Fruit fly (Drosophila melanogaster) whole organism, prepupa: Measurements from ENCODE around the gene CG9757.

Experiments
- Blimp-1 ChIP-seq: fragments of 200-800 bp; sonication (Bioruptor generic); optimal IDR thresholded peaks from 3 replicates; lab custom pipeline; 2017; ENCODE audit warnings: missing biosample characterization, missing genetic modification characterization, mild to moderate bottlenecking, moderate library complexity, missing genetic modification reagents
- CG11294 ChIP-seq: fragments of 200-800 bp; sonication (Bioruptor generic); IDR thresholded peaks from 2 replicates; pipeline ENCODE4 v1.3.6; 2022; ENCODE audit warnings: missing biosample characterization, missing genetic modification characterization
- CG15336 ChIP-seq: fragments of 200-800 bp; sonication (Bioruptor generic); IDR thresholded peaks from 2 replicates; pipeline ENCODE4 v1.3.6; 2022; ENCODE audit warnings: missing biosample characterization, missing genetic modification characterization
- CG1621 ChIP-seq: fragments of 200-800 bp; sonication (Bioruptor generic); optimal IDR thresholded peaks from 3 replicates; lab custom pipeline; 2018; ENCODE audit warnings: missing biosample characterization, mild to moderate bottlenecking, missing genetic modification characterization
- CG16779 ChIP-seq: fragments of 200-800 bp; sonication (Bioruptor generic); optimal IDR thresholded peaks from 3 replicates; lab custom pipeline; 2017; ENCODE audit warnings: missing biosample characterization, mild to moderate bottlenecking, missing genetic modification characterization
- CG3032 ChIP-seq: fragments of 200-800 bp; optimal IDR thresholded peaks from 2 replicates; lab custom pipeline; 2019; ENCODE audit warnings: missing biosample characterization, mild to moderate bottlenecking, missing genetic modification characterization, moderate library complexity
- CG32006 ChIP-seq: fragments of 200-800 bp; sonication (Bioruptor generic); optimal IDR thresholded peaks from 3 replicates; lab custom pipeline; 2017; ENCODE audit warnings: missing biosample characterization, mild to moderate bottlenecking, missing genetic modification characterization
- CG4318 ChIP-seq: fragments of 200-800 bp; sonication (Bioruptor generic); optimal IDR thresholded peaks from 3 replicates; lab custom pipeline; 2017; ENCODE audit warnings: missing biosample characterization, mild to moderate bottlenecking, missing genetic modification characterization
- CG6163 ChIP-seq: fragments of 200-800 bp; sonication (Bioruptor generic); IDR thresholded peaks from 3 replicates; pipeline ENCODE4 v1.3.6; 2022; ENCODE audit warnings: missing biosample characterization, missing genetic modification characterization
- CG6808 ChIP-seq: fragments of 200-800 bp; sonication (Bioruptor generic); optimal IDR thresholded peaks from 3 replicates; lab custom pipeline; 2017; ENCODE audit warnings: missing biosample characterization, missing genetic modification characterization, mild to moderate bottlenecking, moderate library complexity, missing genetic modification reagents
- CG6854 ChIP-seq: fragments of 200-800 bp; sonication (Bioruptor generic); optimal IDR thresholded peaks from 2 replicates; lab custom pipeline; 2017; ENCODE audit warnings: missing biosample characterization, mild to moderate bottlenecking, missing genetic modification characterization
- CG7368 ChIP-seq: fragments of 200-800 bp; sonication (Bioruptor generic); optimal IDR thresholded peaks from 3 replicates; lab custom pipeline; 2016; ENCODE audit warnings: missing biosample characterization, missing genetic modification characterization
- CG8119 ChIP-seq: fragments of 200-800 bp; sonication (Bioruptor generic); IDR thresholded peaks from 3 replicates; pipeline ENCODE4 v1.3.6; 2022; ENCODE audit warnings: missing biosample characterization, missing genetic modification characterization
- CG8632 ChIP-seq: fragments of 200-800 bp; sonication (Bioruptor generic); optimal IDR thresholded peaks from 3 replicates; lab custom pipeline; 2016; ENCODE audit warnings: missing biosample characterization, missing genetic modification characterization
- CG9139 ChIP-seq: fragments of 200-800 bp; sonication (Bioruptor generic); optimal IDR thresholded peaks from 3 replicates; lab custom pipeline; 2017; ENCODE audit warnings: missing biosample characterization, mild to moderate bottlenecking, missing genetic modification characterization
- Eip78C ChIP-seq: fragments of 200-800 bp; sonication (Bioruptor generic); peaks from one replicate; lab custom pipeline; 2016; ENCODE audit warnings: missing biosample characterization, missing genetic modification characterization
- Eip93F ChIP-seq: fragments of 200-800 bp; sonication (Bioruptor generic); optimal IDR thresholded peaks from 2 replicates; lab custom pipeline; 2016; ENCODE audit warnings: missing biosample characterization, mild to moderate bottlenecking, missing genetic modification characterization
- Ets21C ChIP-seq: fragments of 200-800 bp; sonication (Bioruptor generic); optimal IDR thresholded peaks from 3 replicates; lab custom pipeline; 2016; ENCODE audit warnings: missing biosample characterization, missing genetic modification characterization
- Ets96B ChIP-seq: fragments of 200-800 bp; optimal IDR thresholded peaks from 2 replicates; lab custom pipeline; 2019; ENCODE audit warnings: missing biosample characterization, mild to moderate bottlenecking, missing genetic modification characterization, moderate library complexity
- Hr38 ChIP-seq: sonication (Bioruptor generic); optimal IDR thresholded peaks from 2 replicates; lab custom pipeline; 2016; ENCODE audit warnings: missing biosample characterization, missing genetic modification characterization
- Hr39 ChIP-seq: fragments of 200-800 bp; sonication (Bioruptor generic); optimal IDR thresholded peaks from 2 replicates; lab custom pipeline; 2016; ENCODE audit warnings: missing biosample characterization, missing genetic modification characterization
- Lpt ChIP-seq: fragments of 200-800 bp; sonication (Bioruptor generic); optimal IDR thresholded peaks from 3 replicates; lab custom pipeline; 2016; ENCODE audit warnings: missing biosample characterization, missing genetic modification characterization
- Sox14 ChIP-seq: fragments of 200-800 bp; sonication (Bioruptor generic); optimal IDR thresholded peaks from 3 replicates; lab custom pipeline; 2016; ENCODE audit warnings: missing biosample characterization, missing genetic modification characterization
- acj6 ChIP-seq: fragments of 200-800 bp; sonication (Bioruptor generic); optimal IDR thresholded peaks from 3 replicates; lab custom pipeline; 2016; ENCODE audit warnings: missing biosample characterization, missing genetic modification characterization
- dsx ChIP-seq: fragments of 200-800 bp; optimal IDR thresholded peaks from 3 replicates; lab custom pipeline; 2019; ENCODE audit warnings: missing biosample characterization, mild to moderate bottlenecking, missing genetic modification characterization, moderate library complexity; ENCODE audit not compliant: poor library complexity, severe bottlenecking
- eg ChIP-seq: fragments of 200-800 bp; sonication (Bioruptor generic); IDR thresholded peaks from 3 replicates; pipeline ENCODE4 v1.3.6; 2022; ENCODE audit warnings: missing biosample characterization, missing genetic modification characterization
- fd85E ChIP-seq: fragments of 200-800 bp; sonication (Bioruptor generic); optimal IDR thresholded peaks from 3 replicates; lab custom pipeline; 2016; ENCODE audit warnings: missing biosample characterization, missing genetic modification characterization
- fkh ChIP-seq: fragments of 200-800 bp; sonication (Bioruptor generic); optimal IDR thresholded peaks from 3 replicates; lab custom pipeline; 2017; ENCODE audit warnings: missing biosample characterization, mild to moderate bottlenecking, missing genetic modification characterization, moderate library complexity
- lz ChIP-seq: fragments of 200-800 bp; sonication (Bioruptor generic); optimal IDR thresholded peaks from 3 replicates; lab custom pipeline; 2016; ENCODE audit warnings: missing biosample characterization, missing genetic modification characterization
- net ChIP-seq: fragments of 200-800 bp; sonication (Bioruptor generic); optimal IDR thresholded peaks from 3 replicates; lab custom pipeline; 2016; ENCODE audit warnings: missing biosample characterization, missing genetic modification characterization
- spab ChIP-seq: fragments of 200-800 bp; sonication (Bioruptor generic); optimal IDR thresholded peaks from 2 replicates; lab custom pipeline; 2017; ENCODE audit warnings: missing biosample characterization, mild to moderate bottlenecking, missing genetic modification characterization, missing genetic modification reagents
- ss ChIP-seq, 2 experiments: fragments of 200-800 bp; sonication (Bioruptor generic); optimal IDR thresholded peaks; 2 replicates in 1 of 2; 3 replicates in 1 of 2; lab custom pipeline; 2017 to 2018; ENCODE audit warnings: mild to moderate bottlenecking in 2 of 2, missing biosample characterization in 2 of 2, missing genetic modification characterization in 2 of 2, moderate library complexity in 1 of 2
- vri ChIP-seq: fragments of 200-800 bp; sonication (Bioruptor generic); optimal IDR thresholded peaks from 3 replicates; lab custom pipeline; 2016; ENCODE audit warnings: missing biosample characterization, mild to moderate bottlenecking, missing genetic modification characterization

CG9757 gene

dm6 chr3R:13660924-13661659 lies 48.9 kb upstream of the CG9757 start, which contains the start of gene B52 (continued):
- TF ChIP-seq CG15336 (GFP tag; lab: Robert Waterston, UW), result peak; percentile 44; the same call in 1 of the 2 replicates
- TF ChIP-seq CG16779 (tag; lab: Kevin White, UChicago), result peak; percentile 66
- peak; percentile 11 for TF ChIP-seq Ets21C (GFP tag; lab: Kevin White, UChicago)
- TF ChIP-seq CG4318, result no peak
- TF ChIP-seq acj6 (GFP tag; lab: Kevin White, UChicago), result peak; percentile 55
- no peak for TF ChIP-seq CG11294
- peak; percentile 87 for TF ChIP-seq Eip78C (GFP tag; lab: Kevin White, UChicago)
- peak; percentile 64 for TF ChIP-seq fd85E (GFP tag; lab: Kevin White, UChicago)
- no peak for TF ChIP-seq CG8119 (GFP tag; lab: Robert Waterston, UW)
- TF ChIP-seq Hr39, result peak; percentile 59
- no peak for TF ChIP-seq Eip93F
- TF ChIP-seq CG6808, result peak; percentile 66
- peak; percentile 61 for TF ChIP-seq CG1621 (tag; lab: Kevin White, UChicago)
- peak; percentile 52 for TF ChIP-seq CG32006 (GFP tag; lab: Kevin White, UChicago)
- TF ChIP-seq Sox14 (GFP tag; lab: Kevin White, UChicago), result peak; percentile 48
- peak; percentile 3 for TF ChIP-seq Ets96B (tag; lab: Kevin White, UChicago)

- TF ChIP-seq Sox14 (GFP tag; lab: Kevin White, UChicago) (no peak), CG6854 (GFP tag; lab: Kevin White, UChicago) (peak; percentile 79), CG6808 (peak; percentile 55), CG6163 (peak; percentile 7; the same call in 2 of the 3 replicates), lz (peak; percentile 10), dsx (peak; percentile 26), eg (GFP tag; lab: Robert Waterston, UW) (peak; percentile 23), spab (GFP tag; lab: Kevin White, UChicago) (no peak), vri (GFP tag; lab: Kevin White, UChicago) (peak; percentile 33), CG7368 (GFP tag; lab: Kevin White, UChicago) (no peak), ss (GFP tag; optimal IDR thresholded peaks at IDR 0.05; lab: Kevin White, UChicago) (peak; percentile 54 to 56), CG9139 (peak; percentile 52), Ets96B (tag; lab: Kevin White, UChicago) (peak; percentile 1), fkh (GFP tag; lab: Kevin White, UChicago) (no peak)
Measured at dm6 chr3R:13659865-13660738, 47.9 kb upstream of the CG9757 start, which contains the start of gene Hrb87F. Hrb87F (minus strand) TSS chr3R:13660531.

- TF ChIP-seq CG8632 (GFP tag; lab: Kevin White, UChicago) (no peak), CG3032 (tag; lab: Kevin White, UChicago) (no peak), net (no peak), CG15336 (GFP tag; lab: Robert Waterston, UW) (no peak), CG11294 (no peak), CG7368 (GFP tag; lab: Kevin White, UChicago) (no peak), Eip93F (no peak), fd85E (GFP tag; lab: Kevin White, UChicago) (no peak), Hr38 (GFP tag; lab: Kevin White, UChicago) (no peak), Eip78C (GFP tag; lab: Kevin White, UChicago) (no peak), Blimp-1 (GFP tag; lab: Kevin White, UChicago) (no peak), Lpt (GFP tag; lab: Kevin White, UChicago) (no peak)
Measured at dm6 chr3R:13656294-13656693, 44.1 kb upstream of the CG9757 start, which contains the start of gene Rbp4. Rbp4 (minus strand) TSS chr3R:13656394.
